Fruit fly (Drosophila melanogaster) whole organism, pupa: ENCODE results near the gene CG9396.

Source experiments
- CG10348 ChIP-seq: fragments of 200-800 bp; sonication (Bioruptor generic); IDR thresholded peaks from 2 replicates; pipeline ENCODE4 v1.3.6; 2022; ENCODE audit warnings: missing biosample characterization, missing genetic modification characterization
- CG12605 ChIP-seq: fragments of 200-800 bp; sonication (Bioruptor generic); IDR thresholded peaks from 2 replicates; pipeline ENCODE4 v1.3.6; 2022; ENCODE audit warnings: missing biosample characterization, missing genetic modification characterization
- CG13204 ChIP-seq: fragments of 200-800 bp; sonication (Bioruptor generic); optimal IDR thresholded peaks from 2 replicates; lab custom pipeline; 2018; ENCODE audit warnings: missing biosample characterization, mild to moderate bottlenecking, missing genetic modification characterization, moderate library complexity
- CG14655 ChIP-seq: fragments of 200-800 bp; sonication (Bioruptor generic); optimal IDR thresholded peaks from 3 replicates; lab custom pipeline; 2017; ENCODE audit warnings: mild to moderate bottlenecking, missing biosample characterization, missing genetic modification reagents, missing genetic modification characterization
- CG15710 ChIP-seq: fragments of 200-800 bp; sonication (Bioruptor generic); optimal IDR thresholded peaks from 2 replicates; lab custom pipeline; 2018; ENCODE audit warnings: missing biosample characterization, mild to moderate bottlenecking, missing genetic modification characterization, moderate library complexity
- CG32121 ChIP-seq: fragments of 200-800 bp; sonication (Bioruptor generic); IDR thresholded peaks from 2 replicates; pipeline ENCODE4 v1.3.6; 2022; ENCODE audit warnings: missing biosample characterization, missing genetic modification characterization
- CG9948 ChIP-seq: fragments of 200-800 bp; sonication (Bioruptor generic); optimal IDR thresholded peaks from 2 replicates; lab custom pipeline; 2018; ENCODE audit warnings: missing biosample characterization, mild to moderate bottlenecking, missing genetic modification characterization, moderate library complexity
- D1 ChIP-seq: fragments of 200-800 bp; sonication (Bioruptor generic); optimal IDR thresholded peaks from 2 replicates; lab custom pipeline; 2018; ENCODE audit warnings: missing biosample characterization, mild to moderate bottlenecking, missing genetic modification characterization, moderate library complexity
- Pif1A ChIP-seq: fragments of 200-800 bp; sonication (Bioruptor generic); optimal IDR thresholded peaks from 3 replicates; lab custom pipeline; 2016; ENCODE audit warnings: missing biosample characterization, missing genetic modification characterization
- Pif1B ChIP-seq: fragments of 200-800 bp; sonication (Bioruptor generic); optimal IDR thresholded peaks from 3 replicates; lab custom pipeline; 2016; ENCODE audit warnings: missing biosample characterization, missing genetic modification characterization
- Snoo ChIP-seq: fragments of 200-800 bp; sonication (Bioruptor generic); optimal IDR thresholded peaks from 3 replicates; lab custom pipeline; 2017; ENCODE audit warnings: missing biosample characterization, mild to moderate bottlenecking, missing genetic modification characterization, inconsistent platforms
- fd96Ca ChIP-seq: fragments of 200-800 bp; sonication (Bioruptor generic); IDR thresholded peaks from 3 replicates; pipeline ENCODE4 v1.3.6; 2022; ENCODE audit warnings: missing biosample characterization, missing genetic modification characterization
- gl ChIP-seq: fragments of 200-800 bp; sonication (Bioruptor generic); optimal IDR thresholded peaks from 2 replicates; lab custom pipeline; 2018; ENCODE audit warnings: missing biosample characterization, mild to moderate bottlenecking, missing genetic modification characterization
- rn ChIP-seq: fragments of 200-800 bp; sonication (Bioruptor generic); IDR thresholded peaks from 2 replicates; pipeline ENCODE4 v1.3.6; 2022; ENCODE audit warnings: missing biosample characterization, missing genetic modification characterization

dm6 chr3R:9571523-9571922 lies at the start of gene CG9396:
- TF ChIP-seq CG9948 (tag; lab: Kevin White, UChicago), result no peak
- no peak for TF ChIP-seq CG10348 (GFP tag; lab: Robert Waterston, UW)
- no peak for TF ChIP-seq CG13204 (GFP tag; lab: Kevin White, UChicago)
- TF ChIP-seq fd96Ca (GFP tag; lab: Robert Waterston, UW), result no peak
- TF ChIP-seq CG32121, result no peak
- TF ChIP-seq Pif1A (GFP tag; lab: Kevin White, UChicago), result no peak
- TF ChIP-seq rn (GFP tag; lab: Robert Waterston, UW), result no peak
- TF ChIP-seq CG14655 (GFP tag; lab: Kevin White, UChicago), result no peak
- TF ChIP-seq Pif1B, result no peak
- TF ChIP-seq CG12605 (GFP tag; lab: Robert Waterston, UW), result no peak
- TF ChIP-seq CG15710 (tag; lab: Kevin White, UChicago), result no peak
- TF ChIP-seq D1 (tag; lab: Kevin White, UChicago), result no peak
- no peak for TF ChIP-seq Snoo
- TF ChIP-seq gl (tag; lab: Kevin White, UChicago), result no peak
